Fruit fly (Drosophila melanogaster) whole organism, adult: ENCODE results near the gene CG43739.

ENCODE experiments used
- CG11617 ChIP-seq: fragments of 200-800 bp; sonication (Bioruptor generic); optimal IDR thresholded peaks from 2 replicates; lab custom pipeline; 2017; ENCODE audit warnings: mild to moderate bottlenecking, missing biosample characterization, missing genetic modification reagents, missing genetic modification characterization
- CG12768 ChIP-seq: fragments of 200-800 bp; sonication (Bioruptor generic); optimal IDR thresholded peaks from 2 replicates; lab custom pipeline; 2017; ENCODE audit warnings: missing biosample characterization, missing genetic modification characterization, mild to moderate bottlenecking, moderate library complexity, missing genetic modification reagents
- CG1620 ChIP-seq: fragments of 200-800 bp; sonication (Bioruptor generic); optimal IDR thresholded peaks from 2 replicates; lab custom pipeline; 2016; ENCODE audit warnings: missing biosample characterization, missing genetic modification characterization
- CG7045 ChIP-seq: fragments of 200-800 bp; sonication (Bioruptor generic); optimal IDR thresholded peaks from 2 replicates; lab custom pipeline; 2017; ENCODE audit warnings: missing biosample characterization, mild to moderate bottlenecking, missing genetic modification characterization
- CG7101 ChIP-seq: fragments of 200-800 bp; sonication (Bioruptor generic); optimal IDR thresholded peaks from 2 replicates; lab custom pipeline; 2018; ENCODE audit warnings: missing biosample characterization, mild to moderate bottlenecking, missing genetic modification characterization, moderate library complexity
- Clk ChIP-seq: fragments of 200-800 bp; sonication (Bioruptor generic); optimal IDR thresholded peaks from 2 replicates; lab custom pipeline; 2017; ENCODE audit warnings: missing biosample characterization, missing genetic modification characterization
- Hr96 ChIP-seq: fragments of 200-800 bp; sonication (Bioruptor generic); optimal IDR thresholded peaks from 2 replicates; lab custom pipeline; 2016; ENCODE audit warnings: missing biosample characterization, missing genetic modification characterization
- Mnt ChIP-seq: fragments of 200-800 bp; sonication (Bioruptor generic); optimal IDR thresholded peaks from 2 replicates; lab custom pipeline; 2016; ENCODE audit warnings: missing biosample characterization, mild to moderate bottlenecking, missing genetic modification characterization
- bab1 ChIP-seq: fragments of 200-800 bp; sonication (Bioruptor generic); optimal IDR thresholded peaks from 3 replicates; lab custom pipeline; 2019; ENCODE audit warnings: missing biosample characterization, mild to moderate bottlenecking, missing genetic modification characterization, moderate library complexity
- kay ChIP-seq: fragments of 200-800 bp; sonication (Bioruptor generic); peaks from one replicate; lab custom pipeline; 2016; ENCODE audit warnings: missing biosample characterization, missing genetic modification characterization, borderline replicate concordance
- ovo ChIP-seq: fragments of 200-800 bp; sonication (Bioruptor generic); optimal IDR thresholded peaks from 2 replicates; lab custom pipeline; 2016; ENCODE audit warnings: missing biosample characterization, missing genetic modification characterization
- pad ChIP-seq: fragments of 200-800 bp; sonication (Bioruptor generic); optimal IDR thresholded peaks from 3 replicates; lab custom pipeline; 2017; ENCODE audit warnings: missing biosample characterization, missing genetic modification characterization, mild to moderate bottlenecking, moderate library complexity, missing genetic modification reagents

- no peak for TF ChIP-seq Mnt
- no peak for TF ChIP-seq CG7101
- no peak for TF ChIP-seq CG12768
- no peak for TF ChIP-seq kay (GFP tag; lab: Kevin White, UChicago)
- TF ChIP-seq CG11617 = no peak
- no peak for TF ChIP-seq CG1620 (GFP tag; lab: Kevin White, UChicago)
- no peak for TF ChIP-seq Hr96 (GFP tag; lab: Kevin White, UChicago)
- no peak for TF ChIP-seq bab1
- TF ChIP-seq ovo (GFP tag; lab: Kevin White, UChicago) = no peak
- TF ChIP-seq pad (GFP tag; lab: Kevin White, UChicago) = no peak
- TF ChIP-seq CG7045 (GFP tag; lab: Kevin White, UChicago) = no peak
- TF ChIP-seq Clk (GFP tag; lab: Kevin White, UChicago) = no peak
Observed at dm6 chr2L:20837885-20838284, 80.8 kb downstream of the CG43739 start, which contains the start of gene Spn38F.
